Worm (Caenorhabditis elegans): Measurements from ENCODE around the gene amt-2.

ce11 chrIV:13086705-13087104 lies 44.5 kb downstream of the amt-2 start, which contains the start of gene spin-2:
- no peak for TF ChIP-seq alr-1 (tag; optimal IDR thresholded peaks at IDR 0.05)
- no peak for TF ChIP-seq unc-62 (GFP tag; optimal IDR thresholded peaks at IDR 0.05)
- TF ChIP-seq nhr-23 (tag; optimal IDR thresholded peaks at IDR 0.05) = no peak
- no peak for TF ChIP-seq nhr-77 (tag; optimal IDR thresholded peaks at IDR 0.05)
